Worm (Caenorhabditis elegans): ENCODE results near the gene R01E6.7.

ce11 chrX:13556066-13556465 is 13.7 kb downstream of the R01E6.7 start, which contains the start of gene glb-20:
- TF ChIP-seq W03F9.2 (tag; optimal IDR thresholded peaks at IDR 0.05) (no peak), him-1 (tag; optimal IDR thresholded peaks at IDR 0.05) (no peak), dao-5 (tag; optimal IDR thresholded peaks at IDR 0.05) (no peak)

Data from whole organism, L4/young adult.